Worm (Caenorhabditis elegans): ENCODE measurements around the gene frh-1.

frh-1 gene

ce11 chrII:5901407-5902026, 15.7 kb upstream of the frh-1 start (continued):
- TF ChIP-seq hlh-30 (tag; optimal IDR thresholded peaks at IDR 0.05; ENCODE audit: insufficient read depth) (peak; percentile 22), lsy-2 (tag; optimal IDR thresholded peaks at IDR 0.05) (peak in 1 of 2 experiments; percentile 15), nhr-76 (tag; optimal IDR thresholded peaks at IDR 0.05) (no peak), D1046.2 (GFP tag; IDR thresholded peaks at IDR 0.05) (0 out of 2 replicates have a peak, but pooled peaks have one; percentile 46), nhr-111 (GFP tag; optimal IDR thresholded peaks at IDR 0.05) (peak; percentile 45), nhr-25 (tag; optimal IDR thresholded peaks at IDR 0.05; ENCODE audit: borderline replicate concordance, insufficient read depth) (no peak), F37D6.2 (tag; optimal IDR thresholded peaks at IDR 0.05) (peak; percentile 71), hif-1 (tag; optimal IDR thresholded peaks at IDR 0.05) (peak in 1 of 2 experiments; percentile 65), spr-3 (GFP tag; optimal IDR thresholded peaks at IDR 0.05) (no peak), ctbp-1 (GFP tag; IDR thresholded peaks at IDR 0.05) (peak; percentile 81), nhr-41 (GFP tag; IDR thresholded peaks at IDR 0.05) (no peak), dpl-1 (GFP tag; optimal IDR thresholded peaks at IDR 0.05) (peak; percentile 16), egl-43 (GFP tag; IDR thresholded peaks at IDR 0.05) (peak; percentile 89), arid-1 (GFP tag; conservative IDR thresholded peaks at IDR 0.05) (0 out of 2 replicates have a peak, but pooled peaks have one; percentile 43)

- TF ChIP-seq mxl-3 (GFP tag; optimal IDR thresholded peaks at IDR 0.05) (no peak), zip-11 (GFP tag; IDR thresholded peaks at IDR 0.05) (no peak), aha-1 (tag) (peak; percentile 96)
These were observed 15.1 kb upstream of the frh-1 start for ce11 chrII:5902139-5902538.

- no peak for TF ChIP-seq ctbp-1 (GFP tag; IDR thresholded peaks at IDR 0.05)
- peak; percentile 64 for TF ChIP-seq aha-1 (tag)
These were observed 13.0 kb upstream of the frh-1 start, which contains the start of gene tsp-18 for ce11 chrII:5904252-5904651. tsp-18 (plus strand) TSS chrII:5904552.

- TF ChIP-seq dpl-1 (GFP tag; optimal IDR thresholded peaks at IDR 0.05) (no peak), R02D3.7 (tag; optimal IDR thresholded peaks at IDR 0.05) (peak; percentile 49)
These were observed 10.9 kb upstream of the frh-1 start, which contains the start of gene F59G1.8 for ce11 chrII:5906274-5906673. F59G1.8 (plus strand) TSS chrII:5906566.

ce11 chrII:5907482-5907881, 9.7 kb upstream of the frh-1 start, which contains the start of gene vps-35:
vps-35 (plus strand) TSS chrII:5907816.
- TF ChIP-seq hlh-11 (tag; optimal IDR thresholded peaks at IDR 0.05), result peak; percentile 10
- TF ChIP-seq mes-2 (tag; optimal IDR thresholded peaks at IDR 0.05; ENCODE audit: poor library complexity, severe bottlenecking), result peak; percentile 46
- TF ChIP-seq T20F7.1 (GFP tag; optimal IDR thresholded peaks at IDR 0.05), result peak; percentile 64
- TF ChIP-seq skn-1 (tag; optimal IDR thresholded peaks at IDR 0.05), result no peak
- TF ChIP-seq pqm-1 (tag; optimal IDR thresholded peaks at IDR 0.05), result peak; percentile 58
- no peak for TF ChIP-seq dmd-9 (GFP tag; IDR thresholded peaks at IDR 0.05)
- TF ChIP-seq dve-1 (tag; optimal IDR thresholded peaks at IDR 0.05; ENCODE audit: insufficient read depth), result peak; percentile 30
- TF ChIP-seq unc-62 (GFP tag; optimal IDR thresholded peaks at IDR 0.05 in 1 of 2), result peak in 1 of 2 experiments; percentile 52
- no peak for TF ChIP-seq unc-62 (tag; optimal IDR thresholded peaks at IDR 0.05)
- TF ChIP-seq nhr-6 (tag; optimal IDR thresholded peaks at IDR 0.05), result peak; percentile 56
- TF ChIP-seq set-16 (GFP tag; IDR thresholded peaks at IDR 0.05), result no peak
- TF ChIP-seq hmg-1.1 (GFP tag; IDR thresholded peaks at IDR 0.05), result 0 out of 2 replicates have a peak, but pooled peaks have one; percentile 35
- TF ChIP-seq Y48G9A.11 (GFP tag; IDR thresholded peaks at IDR 0.05), result no peak
- no peak for TF ChIP-seq pha-4 (GFP tag; IDR thresholded peaks at IDR 0.05)
- TF ChIP-seq pha-4 (tag; optimal IDR thresholded peaks at IDR 0.05), result peak; percentile 22
- TF ChIP-seq lsy-2 (tag; optimal IDR thresholded peaks at IDR 0.05), result peak in 1 of 2 experiments; percentile 52
- peak; percentile 44 for TF ChIP-seq hlh-30 (tag; optimal IDR thresholded peaks at IDR 0.05; ENCODE audit: insufficient read depth)
- TF ChIP-seq nhr-28 (tag; optimal IDR thresholded peaks at IDR 0.05), result peak; percentile 76
- peak; percentile 19 for TF ChIP-seq dpl-1 (GFP tag; optimal IDR thresholded peaks at IDR 0.05)
- no peak for TF ChIP-seq lin-39 (tag; optimal IDR thresholded peaks at IDR 0.05)
- TF ChIP-seq lin-38 (GFP tag; IDR thresholded peaks at IDR 0.05), result peak; percentile 90
- peak; percentile 45 for TF ChIP-seq mep-1 (tag; optimal IDR thresholded peaks at IDR 0.05)
- peak; percentile 13; the same call in 1 of the 2 replicates for TF ChIP-seq dmd-6 (GFP tag; IDR thresholded peaks at IDR 0.05)
- TF ChIP-seq zip-2 (tag; optimal IDR thresholded peaks at IDR 0.05), result no peak
